Worm (Caenorhabditis elegans) whole organism, early embryonic: Measurements from ENCODE around the gene Y62H9A.1.

Experiments
- F13C5.2 ChIP-seq: sonication (generic microtip); optimal IDR thresholded peaks from 2 replicates; lab custom pipeline; 2017; ENCODE audit warnings: mild to moderate bottlenecking, missing genetic modification characterization, inconsistent platforms, missing compliant biosample characterization
- ama-1 ChIP-seq: fragments of 150-350 bp; optimal IDR thresholded peaks from 2 replicates; lab custom pipeline; 2014
- ceh-13 ChIP-seq: fragments of 200-800 bp; sonication (Bioruptor generic); optimal IDR thresholded peaks from 2 replicates; lab custom pipeline; 2018; ENCODE audit warnings: mild to moderate bottlenecking, missing genetic modification characterization, missing compliant biosample characterization
- ceh-36 ChIP-seq: sonication (generic microtip); optimal IDR thresholded peaks from 2 replicates; lab custom pipeline; 2016; ENCODE audit warnings: missing genetic modification characterization, inconsistent platforms, missing compliant biosample characterization
- ets-7 ChIP-seq: sonication (generic microtip); optimal IDR thresholded peaks from 2 replicates; lab custom pipeline; 2016; ENCODE audit warnings: missing genotype, missing genetic modification characterization, missing compliant biosample characterization
- flt-1 ChIP-seq: fragments of 200-800 bp; sonication (Bioruptor generic); IDR thresholded peaks from 2 replicates; pipeline ENCODE4 v1.3.6; 2022; ENCODE audit warnings: missing genetic modification characterization, missing compliant biosample characterization
- hmg-4 ChIP-seq: fragments of 200-800 bp; sonication (Bioruptor generic); optimal IDR thresholded peaks from 2 replicates; lab custom pipeline; 2018; ENCODE audit warnings: mild to moderate bottlenecking, missing genetic modification characterization, missing compliant biosample characterization
- hnd-1 ChIP-seq: sonication (generic microtip); optimal IDR thresholded peaks from 2 replicates; lab custom pipeline; 2016; ENCODE audit warnings: missing genetic modification characterization, missing compliant biosample characterization
- pes-1 ChIP-seq: fragments of 200-800 bp; sonication (Bioruptor generic); IDR thresholded peaks from 2 replicates; pipeline ENCODE4 v1.3.6; 2022; ENCODE audit warnings: missing genetic modification reagents, missing genetic modification characterization, missing compliant biosample characterization
- scrt-1 ChIP-seq: fragments of 200-800 bp; sonication (Bioruptor generic); IDR thresholded peaks from 2 replicates; pipeline ENCODE4 v1.3.6; 2022; ENCODE audit warnings: missing genetic modification characterization, missing compliant biosample characterization
- tbx-11 ChIP-seq: fragments of 200-800 bp; sonication (Bioruptor generic); IDR thresholded peaks from 2 replicates; pipeline ENCODE4 v1.3.6; 2022; ENCODE audit warnings: missing genetic modification characterization, missing compliant biosample characterization
- tbx-37 ChIP-seq: fragments of 200-800 bp; sonication (Bioruptor generic); conservative IDR thresholded peaks from 2 replicates; pipeline ENCODE4 v1.3.6; 2022; ENCODE audit warnings: missing genetic modification reagents, missing genetic modification characterization, missing compliant biosample characterization
- tra-4 ChIP-seq: sonication (generic microtip); optimal IDR thresholded peaks from 2 replicates; lab custom pipeline; 2017; ENCODE audit warnings: missing genetic modification characterization, missing compliant biosample characterization

- no peak for TF ChIP-seq ama-1 (lab: Kevin White, UChicago)
- TF ChIP-seq tra-4 = no peak
- no peak for TF ChIP-seq ceh-13
- TF ChIP-seq F13C5.2 = no peak
- TF ChIP-seq tbx-11 (GFP tag; lab: Robert Waterston, UW) = no peak
- no peak for TF ChIP-seq hnd-1 (tag; lab: Kevin White, UChicago)
- no peak for TF ChIP-seq flt-1 (GFP tag; lab: Robert Waterston, UW)
- no peak for TF ChIP-seq ceh-36 (tag; lab: Kevin White, UChicago)
- TF ChIP-seq pes-1 (GFP tag; lab: Robert Waterston, UW) = no peak
- TF ChIP-seq tbx-37 (GFP tag; lab: Robert Waterston, UW) = no peak
- TF ChIP-seq ets-7 (tag; lab: Kevin White, UChicago) = no peak
- no peak for TF ChIP-seq hmg-4 (GFP tag; lab: Kevin White, UChicago)
- TF ChIP-seq scrt-1 (GFP tag; lab: Robert Waterston, UW) = no peak
These were observed 49.9 kb downstream of the Y62H9A.1 start for ce11 chrX:11925243-11925642.
